Fruit fly (Drosophila melanogaster): ENCODE results near the gene Polr3C.

Polr3C gene

DNA sequence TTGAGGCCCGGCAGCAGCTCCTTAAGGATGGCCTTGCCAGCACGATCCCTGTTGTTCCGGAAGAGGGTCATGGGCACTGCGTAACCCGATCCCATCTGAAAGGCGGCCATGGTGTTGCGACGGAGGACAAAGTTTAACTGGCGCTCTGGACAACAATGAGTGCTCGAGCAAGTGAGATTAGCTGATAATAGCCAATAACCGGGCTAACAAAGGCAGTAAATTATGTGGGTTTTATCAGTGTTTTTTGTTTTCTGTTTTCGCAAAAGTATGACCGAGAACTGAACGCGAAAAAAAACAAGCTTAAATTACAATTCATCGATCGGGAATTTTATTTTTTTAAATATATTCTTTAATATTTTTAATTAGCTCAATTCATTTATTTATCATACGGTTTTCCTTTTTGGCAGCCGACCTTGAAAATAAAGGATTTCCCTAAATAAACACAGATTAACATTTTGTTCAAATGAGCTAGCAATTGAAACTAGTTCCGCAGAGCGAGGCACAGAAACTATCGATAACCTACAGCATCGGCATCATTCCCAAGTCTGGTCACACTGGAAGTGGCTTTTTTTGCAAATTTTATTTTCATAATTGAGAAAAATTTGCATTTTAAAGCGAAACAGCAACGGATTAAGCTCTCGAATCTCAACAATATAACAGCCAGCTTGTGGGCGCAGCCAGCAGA is 46.8 kb upstream of the Polr3C start, which contains the start of the genes Dip-C and pps (continued):
- 0 out of 2 replicates have a peak, but pooled peaks have one; percentile 12 for TF ChIP-seq Rfx (GFP tag; IDR thresholded peaks at IDR 0.05)
- no peak for TF ChIP-seq eve (GFP tag; optimal IDR thresholded peaks at IDR 0.05)
- no peak for TF ChIP-seq luna (GFP tag; optimal IDR thresholded peaks at IDR 0.05)
- no peak for TF ChIP-seq dan (GFP tag; IDR thresholded peaks at IDR 0.05)
- no peak for TF ChIP-seq CG8944 (GFP tag; optimal IDR thresholded peaks at IDR 0.05)
- TF ChIP-seq CG4282 (GFP tag; optimal IDR thresholded peaks at IDR 0.05), result no peak
- TF ChIP-seq CG3163 (GFP tag; optimal IDR thresholded peaks at IDR 0.05), result no peak
- TF ChIP-seq CG12071 (GFP tag; optimal IDR thresholded peaks at IDR 0.05), result no peak
- TF ChIP-seq ac (GFP tag; optimal IDR thresholded peaks at IDR 0.05), result no peak
- no peak for TF ChIP-seq CG10147 (GFP tag; optimal IDR thresholded peaks at IDR 0.05)
- TF ChIP-seq CG17829 (tag; optimal IDR thresholded peaks at IDR 0.05), result peak; percentile 56
- no peak for TF ChIP-seq Dad (GFP tag; optimal IDR thresholded peaks at IDR 0.05)
- no peak for TF ChIP-seq p53 (GFP tag; optimal IDR thresholded peaks at IDR 0.05)
- no peak for TF ChIP-seq eyg (GFP tag; optimal IDR thresholded peaks at IDR 0.05)
- no peak for TF ChIP-seq esg (GFP tag; conservative IDR thresholded peaks at IDR 0.05)
- TF ChIP-seq sug (tag; optimal IDR thresholded peaks at IDR 0.05), result no peak
- no peak for TF ChIP-seq yki (optimal IDR thresholded peaks at IDR 0.05)
- no peak for TF ChIP-seq sens-2 (GFP tag; IDR thresholded peaks at IDR 0.05)
- no peak for TF ChIP-seq Hr51 (GFP tag; optimal IDR thresholded peaks at IDR 0.05)
- no peak for TF ChIP-seq CG30431 (GFP tag; optimal IDR thresholded peaks at IDR 0.05)
- TF ChIP-seq CG7963 (GFP tag; IDR thresholded peaks at IDR 0.05; ENCODE audit: partially characterized antibody), result peak; percentile 39; the same call in 1 of the 3 replicates
- peak; percentile 20 for TF ChIP-seq zen (tag; optimal IDR thresholded peaks at IDR 0.05)
- TF ChIP-seq tgo (GFP tag; IDR thresholded peaks at IDR 0.05), result no peak
- no peak for TF ChIP-seq salm (tag; optimal IDR thresholded peaks at IDR 0.05)
- no peak for TF ChIP-seq CG31441 (GFP tag; IDR thresholded peaks at IDR 0.05)
- peak; percentile 58; the same call in 1 of the 2 replicates for TF ChIP-seq ato (GFP tag; IDR thresholded peaks at IDR 0.05; ENCODE audit: partially characterized antibody)
- peak; percentile 62; the same call in 1 of the 2 replicates for TF ChIP-seq sna (GFP tag; IDR thresholded peaks at IDR 0.05; ENCODE audit: partially characterized antibody)
- TF ChIP-seq ERR (GFP tag; optimal IDR thresholded peaks at IDR 0.05), result no peak
- peak; percentile 70 for TF ChIP-seq CG9797 (GFP tag; optimal IDR thresholded peaks at IDR 0.05)
- TF ChIP-seq pnt (GFP tag; optimal IDR thresholded peaks at IDR 0.05), result no peak
- no peak for TF ChIP-seq az2 (GFP tag; optimal IDR thresholded peaks at IDR 0.05)
- TF ChIP-seq ATbp (GFP tag; optimal IDR thresholded peaks at IDR 0.05), result no peak
- TF ChIP-seq Bgb (GFP tag; IDR thresholded peaks at IDR 0.05; ENCODE audit: partially characterized antibody), result peak; percentile 74
- no peak for TF ChIP-seq CG11695 (GFP tag; IDR thresholded peaks at IDR 0.05)
- TF ChIP-seq CG10979 (tag; optimal IDR thresholded peaks at IDR 0.05), result peak; percentile 18
- no peak for TF ChIP-seq CG2202 (tag; optimal IDR thresholded peaks at IDR 0.05)
- no peak for TF ChIP-seq Neu2 (GFP tag; optimal IDR thresholded peaks at IDR 0.05; ENCODE audit: borderline replicate concordance)
- no peak for TF ChIP-seq Fer3 (tag; optimal IDR thresholded peaks at IDR 0.05)
- TF ChIP-seq CG30020 (tag; optimal IDR thresholded peaks at IDR 0.05), result peak; percentile 27
- peak in 1 of 2 experiments; percentile 22 for TF ChIP-seq insv (GFP tag; optimal IDR thresholded peaks at IDR 0.05)
- peak; percentile 70 for TF ChIP-seq CG34224 (GFP tag; IDR thresholded peaks at IDR 0.05; ENCODE audit: partially characterized antibody)
- TF ChIP-seq fd64A (GFP tag; optimal IDR thresholded peaks at IDR 0.05), result no peak
- TF ChIP-seq CG43689 (GFP tag; IDR thresholded peaks at IDR 0.05), result no peak
- no peak for TF ChIP-seq Awh (GFP tag; IDR thresholded peaks at IDR 0.05)
- TF ChIP-seq stwl (tag; optimal IDR thresholded peaks at IDR 0.05), result peak; percentile 91
- TF ChIP-seq fu2 (GFP tag; optimal IDR thresholded peaks at IDR 0.05), result no peak
- peak; percentile 79 for TF ChIP-seq unc-4 (GFP tag; IDR thresholded peaks at IDR 0.05; ENCODE audit: partially characterized antibody)
- TF ChIP-seq dmrt11E (tag; optimal IDR thresholded peaks at IDR 0.05), result no peak
- TF ChIP-seq CG11504 (tag; optimal IDR thresholded peaks at IDR 0.05), result no peak
- no peak for TF ChIP-seq CG32767 (GFP tag; IDR thresholded peaks at IDR 0.05)
